Fruit fly (Drosophila melanogaster) whole organism, embryonic: ENCODE results near the gene D.

Experiments
- B-H2 ChIP-seq: fragments of 200-800 bp; sonication (Bioruptor generic); optimal IDR thresholded peaks from 2 replicates; lab custom pipeline; 2018; ENCODE audit warnings: missing biosample characterization, mild to moderate bottlenecking, missing genetic modification characterization
- CG11398 ChIP-seq: fragments of 200-800 bp; sonication (Bioruptor generic); optimal IDR thresholded peaks from 2 replicates; lab custom pipeline; 2016; ENCODE audit warnings: missing biosample characterization, missing genetic modification characterization
- CG11723 ChIP-seq: fragments of 200-800 bp; sonication (Bioruptor generic); optimal IDR thresholded peaks from 2 replicates; lab custom pipeline; 2017; ENCODE audit warnings: missing biosample characterization, mild to moderate bottlenecking, missing genetic modification characterization
- CG15073 ChIP-seq: fragments of 200-800 bp; sonication (Bioruptor generic); optimal IDR thresholded peaks from 2 replicates; lab custom pipeline; 2016; ENCODE audit warnings: missing biosample characterization, missing genetic modification characterization
- CG15696 ChIP-seq: fragments of 200-800 bp; sonication (Bioruptor generic); optimal IDR thresholded peaks from 2 replicates; lab custom pipeline; 2019; ENCODE audit warnings: missing biosample characterization, mild to moderate bottlenecking, missing genetic modification characterization, moderate library complexity
- CG1603 ChIP-seq: fragments of 200-800 bp; sonication (Bioruptor generic); optimal IDR thresholded peaks from 2 replicates; lab custom pipeline; 2019; ENCODE audit warnings: missing biosample characterization, mild to moderate bottlenecking, missing genetic modification characterization, moderate library complexity
- CG16813 ChIP-seq: fragments of 200-800 bp; sonication (Bioruptor generic); IDR thresholded peaks from 3 replicates; pipeline ENCODE4 v1.3.6; 2022; ENCODE audit warnings: missing biosample characterization, missing genetic modification characterization; ENCODE audit not compliant: partially characterized antibody
- CG17361 ChIP-seq: fragments of 200-800 bp; sonication (Bioruptor generic); IDR thresholded peaks from 3 replicates; pipeline ENCODE4 v1.3.6; 2022; ENCODE audit warnings: missing biosample characterization, missing genetic modification characterization
- CG17568 ChIP-seq: fragments of 200-800 bp; sonication (Bioruptor generic); optimal IDR thresholded peaks from 2 replicates; lab custom pipeline; 2018; ENCODE audit warnings: missing biosample characterization, mild to moderate bottlenecking, missing genetic modification characterization, moderate library complexity
- CG18619 ChIP-seq: fragments of 200-800 bp; sonication (Bioruptor generic); optimal IDR thresholded peaks from 3 replicates; lab custom pipeline; 2017; ENCODE audit warnings: missing biosample characterization, mild to moderate bottlenecking, missing genetic modification characterization
- CG33213 ChIP-seq: fragments of 200-800 bp; sonication (Bioruptor generic); optimal IDR thresholded peaks from 3 replicates; lab custom pipeline; 2016; ENCODE audit warnings: missing biosample characterization, missing genetic modification characterization
- CG3726 ChIP-seq: fragments of 200-800 bp; sonication (Bioruptor generic); IDR thresholded peaks from 3 replicates; pipeline ENCODE4, ENCODE4 v1.3.6; 2022; ENCODE audit warnings: missing biosample characterization, missing genetic modification characterization
- CG4328 ChIP-seq: fragments of 200-800 bp; sonication (Bioruptor generic); optimal IDR thresholded peaks from 3 replicates; lab custom pipeline; 2017; ENCODE audit warnings: missing biosample characterization, missing genetic modification reagents, missing genetic modification characterization
- CG4360 ChIP-seq: fragments of 200-800 bp; sonication (Bioruptor generic); IDR thresholded peaks from 2 replicates; pipeline ENCODE4 v1.3.6; 2022; ENCODE audit warnings: missing biosample characterization, missing genetic modification characterization
- CG43689 ChIP-seq: fragments of 200-800 bp; sonication (Bioruptor generic); IDR thresholded peaks from 2 replicates; pipeline ENCODE4 v1.3.6; 2022; ENCODE audit warnings: missing biosample characterization, missing genetic modification characterization
- CG7745 ChIP-seq: fragments of 200-800 bp; sonication (Bioruptor generic); optimal IDR thresholded peaks from 2 replicates; lab custom pipeline; 2018; ENCODE audit warnings: missing biosample characterization, mild to moderate bottlenecking, missing genetic modification characterization, moderate library complexity
- CG8765 ChIP-seq: fragments of 200-800 bp; sonication (Bioruptor generic); IDR thresholded peaks from 2 replicates; pipeline ENCODE4 v1.3.6; 2022; ENCODE audit warnings: missing biosample characterization, missing genetic modification characterization
- CG9797 ChIP-seq: fragments of 200-800 bp; sonication (Bioruptor generic); optimal IDR thresholded peaks from 3 replicates; lab custom pipeline; 2018; ENCODE audit warnings: missing biosample characterization, mild to moderate bottlenecking, missing genetic modification characterization
- Chrac-16 ChIP-seq: fragments of 200-800 bp; sonication (Bioruptor generic); optimal IDR thresholded peaks from 3 replicates; lab custom pipeline; 2016; ENCODE audit warnings: missing biosample characterization, missing genetic modification characterization
- D ChIP-seq, 2 experiments: fragments of 200-800 bp in 1 of 2; fragments of >200 bp in 1 of 2; sonication (Bioruptor generic) in 1 of 2; optimal IDR thresholded peaks; 2 replicates in 1 of 2; 3 replicates in 1 of 2; lab custom pipeline; 2017; ENCODE audit warnings: mild to moderate bottlenecking in 1 of 2, missing biosample characterization in 1 of 2, missing genetic modification characterization in 1 of 2, missing genetic modification reagents in 1 of 2
- Doc2 ChIP-seq: fragments of 200-800 bp; sonication (Bioruptor generic); IDR thresholded peaks from 2 replicates; pipeline ENCODE4 v1.3.6; 2022; ENCODE audit warnings: missing biosample characterization, missing genetic modification characterization
- Fer2 ChIP-seq: fragments of 200-800 bp; sonication (Bioruptor generic); optimal IDR thresholded peaks from 2 replicates; lab custom pipeline; 2018; ENCODE audit warnings: missing biosample characterization, mild to moderate bottlenecking, missing genetic modification characterization, moderate library complexity
- Hr78 ChIP-seq, 2 experiments: fragments of 200-800 bp in 1 of 2; fragments of >200 bp in 1 of 2; sonication (Bioruptor generic) in 1 of 2; optimal IDR thresholded peaks; 2 replicates each; lab custom pipeline; 2017 to 2019; ENCODE audit warnings: missing biosample characterization in 2 of 2, missing genetic modification characterization in 2 of 2, mild to moderate bottlenecking in 1 of 2, moderate library complexity in 1 of 2
- Hsf ChIP-seq: fragments of 200-800 bp; sonication (Bioruptor generic); optimal IDR thresholded peaks from 3 replicates; lab custom pipeline; 2016; ENCODE audit warnings: missing biosample characterization, missing genetic modification characterization
- Lpt ChIP-seq: fragments of >200 bp; optimal IDR thresholded peaks from 2 replicates; lab custom pipeline; 2018; ENCODE audit warnings: missing biosample characterization, missing genetic modification characterization
- Oaz ChIP-seq: fragments of 200-800 bp; sonication (Bioruptor generic); IDR thresholded peaks from 2 replicates; pipeline ENCODE4 v1.3.6; 2022; ENCODE audit warnings: missing biosample characterization, missing genetic modification characterization
- Ravus ChIP-seq: fragments of 200-800 bp; sonication (Bioruptor generic); IDR thresholded peaks from 2 replicates; pipeline ENCODE4 v1.3.6; 2022; ENCODE audit warnings: missing biosample characterization, missing genetic modification characterization
- TFAM ChIP-seq: fragments of 200-800 bp; sonication (Bioruptor generic); optimal IDR thresholded peaks from 2 replicates; lab custom pipeline; 2017; ENCODE audit warnings: missing biosample characterization, missing genetic modification characterization, inconsistent platforms
- Trl ChIP-seq, 3 experiments: fragments of >200 bp in 2 of 3; fragments of 200-800 bp in 1 of 3; sonication (Bioruptor generic) in 1 of 3; optimal IDR thresholded peaks; 2 replicates in 1 of 3; 3 replicates in 2 of 3; lab custom pipeline; 2016 to 2017; ENCODE audit warnings: missing biosample characterization in 1 of 3, missing genetic modification characterization in 1 of 3
- br ChIP-seq: fragments of >200 bp; optimal IDR thresholded peaks from 2 replicates; lab custom pipeline; 2017
- chif ChIP-seq, 2 experiments: fragments of 200-800 bp; sonication (Bioruptor generic); optimal IDR thresholded peaks; 3 replicates each; lab custom pipeline; 2016; ENCODE audit warnings: missing biosample characterization in 2 of 2, missing genetic modification characterization in 2 of 2
- dpn ChIP-seq, 2 experiments: fragments of 200-800 bp; sonication (Bioruptor generic); optimal IDR thresholded peaks; 3 replicates each; lab custom pipeline; 2016; ENCODE audit warnings: missing biosample characterization in 2 of 2, missing genetic modification characterization in 2 of 2
- eyg ChIP-seq: fragments of 200-800 bp; sonication (Bioruptor generic); optimal IDR thresholded peaks from 3 replicates; lab custom pipeline; 2016; ENCODE audit warnings: missing biosample characterization, missing genetic modification characterization
- gsb-n ChIP-seq: fragments of 200-800 bp; sonication (Bioruptor generic); optimal IDR thresholded peaks from 3 replicates; lab custom pipeline; 2018; ENCODE audit warnings: missing biosample characterization, mild to moderate bottlenecking, missing genetic modification characterization
- h ChIP-seq: fragments of >200 bp; optimal IDR thresholded peaks from 2 replicates; lab custom pipeline; 2017
- hkb ChIP-seq, 2 experiments: fragments of 200-800 bp in 1 of 2; fragments of >200 bp in 1 of 2; sonication (Bioruptor generic) in 1 of 2; IDR thresholded peaks in 1 of 2; optimal IDR thresholded peaks in 1 of 2; 2 replicates each; pipeline versions ENCODE4 v1.3.6 to Lab custom; 2017 to 2022; ENCODE audit warnings: missing biosample characterization in 1 of 2, missing genetic modification characterization in 1 of 2
- ind ChIP-seq: fragments of 200-800 bp; sonication (Bioruptor generic); optimal IDR thresholded peaks from 3 replicates; lab custom pipeline; 2016; ENCODE audit warnings: missing biosample characterization, missing genetic modification characterization
- jing ChIP-seq: fragments of 200-800 bp; sonication (Bioruptor generic); optimal IDR thresholded peaks from 2 replicates; lab custom pipeline; 2018; ENCODE audit warnings: missing biosample characterization, mild to moderate bottlenecking, missing genetic modification characterization
- nmo ChIP-seq: fragments of 200-800 bp; sonication (Bioruptor generic); optimal IDR thresholded peaks from 2 replicates; lab custom pipeline; 2018; ENCODE audit warnings: missing biosample characterization, mild to moderate bottlenecking, missing genetic modification characterization, moderate library complexity
- onecut ChIP-seq: fragments of 200-800 bp; sonication (Bioruptor generic); IDR thresholded peaks from 2 replicates; pipeline ENCODE4 v1.3.6; 2022; ENCODE audit warnings: missing biosample characterization, missing genetic modification characterization
- phol ChIP-seq: fragments of 200-800 bp; sonication (Bioruptor generic); optimal IDR thresholded peaks from 3 replicates; lab custom pipeline; 2018; ENCODE audit warnings: missing biosample characterization, mild to moderate bottlenecking, missing genetic modification characterization, moderate library complexity
- sc ChIP-seq, 3 experiments: fragments of >200 bp in 2 of 3; fragments of 200-800 bp in 1 of 3; sonication (Bioruptor generic) in 1 of 3; optimal IDR thresholded peaks; 2 replicates in 2 of 3; 3 replicates in 1 of 3; lab custom pipeline; 2017; ENCODE audit warnings: mild to moderate bottlenecking in 1 of 3, missing biosample characterization in 1 of 3, missing genetic modification characterization in 1 of 3, missing genetic modification reagents in 1 of 3
- schlank ChIP-seq: fragments of 200-800 bp; sonication (Bioruptor generic); optimal IDR thresholded peaks from 2 replicates; lab custom pipeline; 2018; ENCODE audit warnings: missing biosample characterization, mild to moderate bottlenecking, missing genetic modification characterization
- shn ChIP-seq: fragments of 200-800 bp; sonication (Bioruptor generic); optimal IDR thresholded peaks from 3 replicates; lab custom pipeline; 2016; ENCODE audit warnings: missing biosample characterization, missing genetic modification characterization
- trem ChIP-seq: fragments of 200-800 bp; optimal IDR thresholded peaks from 3 replicates; lab custom pipeline; 2019; ENCODE audit warnings: missing biosample characterization, mild to moderate bottlenecking, missing genetic modification characterization, moderate library complexity
- ttk ChIP-seq: fragments of 200-800 bp; sonication (Bioruptor generic); IDR thresholded peaks from 2 replicates; pipeline ENCODE4 v2.1.2; 2022; ENCODE audit warnings: missing biosample characterization, missing genetic modification characterization
- vnd ChIP-seq: fragments of 200-800 bp; sonication (Bioruptor generic); IDR thresholded peaks from 3 replicates; pipeline ENCODE4 v1.3.6; 2022; ENCODE audit warnings: missing biosample characterization, missing genetic modification characterization; ENCODE audit not compliant: partially characterized antibody
- z ChIP-seq: fragments of 200-800 bp; sonication (Bioruptor generic); IDR thresholded peaks from 3 replicates; pipeline ENCODE4 v1.3.6; 2022; ENCODE audit warnings: missing biosample characterization, missing genetic modification characterization
- zf30C ChIP-seq: fragments of 200-800 bp; sonication (Bioruptor generic); optimal IDR thresholded peaks from 3 replicates; lab custom pipeline; 2018; ENCODE audit warnings: missing biosample characterization, mild to moderate bottlenecking, missing genetic modification characterization
- zfh1 ChIP-seq: fragments of 200-800 bp; sonication (Bioruptor generic); IDR thresholded peaks from 3 replicates; pipeline ENCODE4 v1.3.6; 2022; ENCODE audit warnings: missing biosample characterization, missing genetic modification characterization

The D gene

DNA sequence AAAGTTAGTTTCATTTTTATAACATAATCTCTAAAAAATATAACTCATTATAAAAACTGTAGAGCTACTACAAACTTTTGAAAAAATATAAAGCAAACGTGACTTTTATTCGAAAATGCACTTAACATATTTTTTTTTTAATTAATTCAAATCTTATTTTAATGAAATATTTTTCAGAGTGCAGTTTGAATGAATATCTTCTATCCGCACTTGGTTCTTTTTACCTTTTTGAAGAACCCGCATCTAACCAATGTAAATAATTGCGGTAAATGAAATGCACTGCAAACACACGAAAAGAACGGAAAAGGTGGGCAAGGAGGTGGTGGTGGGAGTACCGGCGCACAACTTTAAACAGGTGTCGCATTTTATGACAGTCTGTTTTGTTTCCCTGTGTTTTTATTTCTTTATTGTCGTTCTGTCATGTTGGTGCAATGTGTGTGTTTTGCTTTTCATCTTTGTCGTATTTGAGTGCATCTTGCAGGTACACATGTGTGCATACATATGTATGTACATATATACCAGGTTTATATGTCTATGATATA lies 15.6 kb upstream of the D start:
- TF ChIP-seq D (optimal IDR thresholded peaks at IDR 0.05; lab: Kevin White, UChicago) = no peak
- peak; percentile 41 for TF ChIP-seq D (GFP tag; optimal IDR thresholded peaks at IDR 0.05; lab: Kevin White, UChicago)
- TF ChIP-seq ind (GFP tag; lab: Kevin White, UChicago) = no peak
- TF ChIP-seq CG8765 (GFP tag; lab: Robert Waterston, UW) = no peak
- TF ChIP-seq CG18619 (GFP tag; lab: Kevin White, UChicago) = no peak
- TF ChIP-seq CG7745 (tag; lab: Kevin White, UChicago) = no peak
- no peak for TF ChIP-seq Oaz (GFP tag; lab: Robert Waterston, UW)
- TF ChIP-seq CG11398 = no peak
- TF ChIP-seq onecut = peak; percentile 7; the same call in 1 of the 2 replicates
- no peak for TF ChIP-seq B-H2 (GFP tag; lab: Kevin White, UChicago)
- TF ChIP-seq CG15073 (GFP tag; lab: Kevin White, UChicago) = no peak
- no peak for TF ChIP-seq trem (tag; lab: Kevin White, UChicago)
- TF ChIP-seq sc (optimal IDR thresholded peaks at IDR 0.05; lab: Kevin White, UChicago) = no peak
- TF ChIP-seq sc (GFP tag; optimal IDR thresholded peaks at IDR 0.05; lab: Kevin White, UChicago) = no peak
- no peak for TF ChIP-seq hkb (optimal IDR thresholded peaks at IDR 0.05; lab: Kevin White, UChicago)
- TF ChIP-seq hkb (GFP tag; IDR thresholded peaks at IDR 0.05; lab: Robert Waterston, UW) = no peak
- no peak for TF ChIP-seq h (lab: Kevin White, UChicago)
- TF ChIP-seq Lpt = no peak
- TF ChIP-seq TFAM = no peak
- no peak for TF ChIP-seq Ravus
- TF ChIP-seq br (lab: Kevin White, UChicago) = no peak
- no peak for TF ChIP-seq CG9797 (GFP tag; lab: Kevin White, UChicago)
- TF ChIP-seq shn (GFP tag; lab: Kevin White, UChicago) = no peak
- no peak for TF ChIP-seq CG15696 (tag; lab: Kevin White, UChicago)
- TF ChIP-seq CG4328 (GFP tag; lab: Kevin White, UChicago) = no peak
- TF ChIP-seq CG11723 (GFP tag; lab: Kevin White, UChicago) = no peak
- peak; percentile 16 for TF ChIP-seq phol
- no peak for TF ChIP-seq Trl (optimal IDR thresholded peaks at IDR 0.05; lab: Kevin White, UChicago)
- no peak for TF ChIP-seq Trl (GFP tag; optimal IDR thresholded peaks at IDR 0.05; lab: Kevin White, UChicago)
- TF ChIP-seq CG16813 (GFP tag; lab: Robert Waterston, UW) = no peak
- TF ChIP-seq zf30C (GFP tag; lab: Kevin White, UChicago) = no peak
- no peak for TF ChIP-seq chif (GFP tag; optimal IDR thresholded peaks at IDR 0.05; lab: Kevin White, UChicago)
- no peak for TF ChIP-seq CG4360 (GFP tag; lab: Robert Waterston, UW)
- no peak for TF ChIP-seq CG3726
- TF ChIP-seq Doc2 = no peak
- peak; percentile 36 for TF ChIP-seq CG1603
- TF ChIP-seq jing = no peak
- TF ChIP-seq eyg (GFP tag; lab: Kevin White, UChicago) = no peak
- no peak for TF ChIP-seq dpn (GFP tag; optimal IDR thresholded peaks at IDR 0.05; lab: Kevin White, UChicago)
- TF ChIP-seq gsb-n (tag; lab: Kevin White, UChicago) = peak; percentile 57
- TF ChIP-seq ttk (GFP tag; lab: Robert Waterston, UW) = no peak
- TF ChIP-seq schlank = no peak
- TF ChIP-seq vnd (GFP tag; lab: Robert Waterston, UW) = no peak
- peak; percentile 53; the same call in 1 of the 3 replicates for TF ChIP-seq CG17361
- TF ChIP-seq CG17568 (GFP tag; lab: Kevin White, UChicago) = no peak
- no peak for TF ChIP-seq Hr78 (GFP tag; optimal IDR thresholded peaks at IDR 0.05; lab: Kevin White, UChicago)
- TF ChIP-seq Fer2 = no peak
- no peak for TF ChIP-seq z (GFP tag; lab: Robert Waterston, UW)
- TF ChIP-seq CG43689 = no peak
- TF ChIP-seq zfh1 (GFP tag; lab: Robert Waterston, UW) = no peak
- TF ChIP-seq Chrac-16 (GFP tag; lab: Kevin White, UChicago) = no peak
- TF ChIP-seq Hsf = no peak
- TF ChIP-seq CG33213 = no peak
- TF ChIP-seq nmo = peak; percentile 28
